Worm (Caenorhabditis elegans): ENCODE measurements around the gene tkt-1.

ce11 chrIV:10294030-10294429 is 50.6 kb downstream of the tkt-1 start, which contains the start of gene R09E10.6:
- TF ChIP-seq nhr-120 (GFP tag; IDR thresholded peaks at IDR 0.05) (no peak), tbp1 (GFP tag; optimal IDR thresholded peaks at IDR 0.05) (no peak), ama-1 (optimal IDR thresholded peaks at IDR 0.05) (no peak), ama-1 (GFP tag; optimal IDR thresholded peaks at IDR 0.05) (no peak), lin-26 (GFP tag; IDR thresholded peaks at IDR 0.05) (no peak), lag-1 (GFP tag; IDR thresholded peaks at IDR 0.05) (no peak), pha-4 (tag; optimal IDR thresholded peaks at IDR 0.05) (no peak), bed-2 (GFP tag; IDR thresholded peaks at IDR 0.05) (no peak), athp-1 (tag; optimal IDR thresholded peaks at IDR 0.05) (no peak), efl-1 (GFP tag; optimal IDR thresholded peaks at IDR 0.05) (no peak), rcor-1 (GFP tag; IDR thresholded peaks at IDR 0.05) (no peak), K11D2.4 (GFP tag; IDR thresholded peaks at IDR 0.05) (no peak), F37B4.10 (GFP tag; IDR thresholded peaks at IDR 0.05) (no peak), mxl-1 (tag; optimal IDR thresholded peaks at IDR 0.05) (no peak), ztf-28 (GFP tag; IDR thresholded peaks at IDR 0.05) (no peak)

Data from whole organism, young adult.